Fruit fly (Drosophila melanogaster) whole organism, adult: ENCODE results near the gene mRpL55.
A peak's percentile ranks its signal among the peaks of the same experiment; 100 is the strongest.

Experiments
- CG11617 ChIP-seq: fragments of 200-800 bp; sonication (Bioruptor generic); optimal IDR thresholded peaks from 2 replicates; lab custom pipeline; 2017; ENCODE audit warnings: mild to moderate bottlenecking, missing biosample characterization, missing genetic modification reagents, missing genetic modification characterization
- CG12768 ChIP-seq: fragments of 200-800 bp; sonication (Bioruptor generic); optimal IDR thresholded peaks from 2 replicates; lab custom pipeline; 2017; ENCODE audit warnings: missing biosample characterization, missing genetic modification characterization, mild to moderate bottlenecking, moderate library complexity, missing genetic modification reagents
- CG14711 ChIP-seq: fragments of 200-800 bp; sonication (Bioruptor generic); optimal IDR thresholded peaks from 2 replicates; lab custom pipeline; 2018; ENCODE audit warnings: missing biosample characterization, mild to moderate bottlenecking, missing genetic modification characterization, moderate library complexity
- CG1620 ChIP-seq: fragments of 200-800 bp; sonication (Bioruptor generic); optimal IDR thresholded peaks from 2 replicates; lab custom pipeline; 2016; ENCODE audit warnings: missing biosample characterization, missing genetic modification characterization
- CG33017 ChIP-seq: fragments of 200-800 bp; sonication (Bioruptor generic); optimal IDR thresholded peaks from 2 replicates; lab custom pipeline; 2018; ENCODE audit warnings: missing biosample characterization, mild to moderate bottlenecking, missing genetic modification characterization, moderate library complexity
- CG5204 ChIP-seq: fragments of 200-800 bp; sonication (Bioruptor generic); optimal IDR thresholded peaks from 2 replicates; lab custom pipeline; 2016; ENCODE audit warnings: missing biosample characterization, missing genetic modification characterization
- CG7045 ChIP-seq: fragments of 200-800 bp; sonication (Bioruptor generic); optimal IDR thresholded peaks from 2 replicates; lab custom pipeline; 2017; ENCODE audit warnings: missing biosample characterization, mild to moderate bottlenecking, missing genetic modification characterization
- CG7101 ChIP-seq: fragments of 200-800 bp; sonication (Bioruptor generic); optimal IDR thresholded peaks from 2 replicates; lab custom pipeline; 2018; ENCODE audit warnings: missing biosample characterization, mild to moderate bottlenecking, missing genetic modification characterization, moderate library complexity
- Clk ChIP-seq: fragments of 200-800 bp; sonication (Bioruptor generic); optimal IDR thresholded peaks from 2 replicates; lab custom pipeline; 2017; ENCODE audit warnings: missing biosample characterization, missing genetic modification characterization
- Crg-1 ChIP-seq: fragments of 200-800 bp; sonication (Bioruptor generic); optimal IDR thresholded peaks from 2 replicates; lab custom pipeline; 2016; ENCODE audit warnings: missing biosample characterization, missing genetic modification characterization
- Hr96 ChIP-seq: fragments of 200-800 bp; sonication (Bioruptor generic); optimal IDR thresholded peaks from 2 replicates; lab custom pipeline; 2016; ENCODE audit warnings: missing biosample characterization, missing genetic modification characterization
- Mnt ChIP-seq: fragments of 200-800 bp; sonication (Bioruptor generic); optimal IDR thresholded peaks from 2 replicates; lab custom pipeline; 2016; ENCODE audit warnings: missing biosample characterization, mild to moderate bottlenecking, missing genetic modification characterization
- bab1 ChIP-seq: fragments of 200-800 bp; sonication (Bioruptor generic); optimal IDR thresholded peaks from 3 replicates; lab custom pipeline; 2019; ENCODE audit warnings: missing biosample characterization, mild to moderate bottlenecking, missing genetic modification characterization, moderate library complexity
- cic ChIP-seq: fragments of 200-800 bp; sonication (Bioruptor generic); optimal IDR thresholded peaks from 2 replicates; lab custom pipeline; 2017; ENCODE audit warnings: missing biosample characterization, mild to moderate bottlenecking, missing genetic modification characterization, moderate library complexity
- cnc ChIP-seq, 2 experiments: fragments of >200 bp; optimal IDR thresholded peaks; 2 replicates each; lab custom pipeline; 2017
- kay ChIP-seq: fragments of 200-800 bp; sonication (Bioruptor generic); peaks from one replicate; lab custom pipeline; 2016; ENCODE audit warnings: missing biosample characterization, missing genetic modification characterization, borderline replicate concordance
- ovo ChIP-seq: fragments of 200-800 bp; sonication (Bioruptor generic); optimal IDR thresholded peaks from 2 replicates; lab custom pipeline; 2016; ENCODE audit warnings: missing biosample characterization, missing genetic modification characterization
- pad ChIP-seq: fragments of 200-800 bp; sonication (Bioruptor generic); optimal IDR thresholded peaks from 3 replicates; lab custom pipeline; 2017; ENCODE audit warnings: missing biosample characterization, missing genetic modification characterization, mild to moderate bottlenecking, moderate library complexity, missing genetic modification reagents
- tj ChIP-seq: fragments of 200-800 bp; sonication (Bioruptor generic); optimal IDR thresholded peaks from 3 replicates; lab custom pipeline; 2017; ENCODE audit warnings: missing biosample characterization, mild to moderate bottlenecking, missing genetic modification characterization, moderate library complexity
- toe ChIP-seq: fragments of 200-800 bp; sonication (Bioruptor generic); optimal IDR thresholded peaks from 2 replicates; lab custom pipeline; 2016; ENCODE audit warnings: missing biosample characterization, missing genetic modification characterization

The mRpL55 gene

dm6 chr3R:19112372-19112771 is 17.7 kb upstream of the mRpL55 start:
- TF ChIP-seq CG11617 (GFP tag; lab: Kevin White, UChicago) (no peak), tj (GFP tag; lab: Kevin White, UChicago) (peak; percentile 74)

- no peak for TF ChIP-seq CG14711 (tag; lab: Kevin White, UChicago)
- TF ChIP-seq cnc (optimal IDR thresholded peaks at IDR 0.05; lab: Kevin White, UChicago) = no peak
- no peak for TF ChIP-seq Clk (GFP tag; lab: Kevin White, UChicago)
- no peak for TF ChIP-seq cic (GFP tag; lab: Kevin White, UChicago)
- no peak for TF ChIP-seq bab1 (GFP tag; lab: Kevin White, UChicago)
- TF ChIP-seq toe (GFP tag; lab: Kevin White, UChicago) = no peak
- no peak for TF ChIP-seq CG1620
- TF ChIP-seq CG33017 (tag; lab: Kevin White, UChicago) = no peak
- TF ChIP-seq kay (GFP tag; lab: Kevin White, UChicago) = no peak
- TF ChIP-seq CG12768 = no peak
- TF ChIP-seq Hr96 (GFP tag; lab: Kevin White, UChicago) = no peak
- no peak for TF ChIP-seq Crg-1 (GFP tag; lab: Kevin White, UChicago)
- no peak for TF ChIP-seq CG11617 (GFP tag; lab: Kevin White, UChicago)
- TF ChIP-seq Mnt (GFP tag; lab: Kevin White, UChicago) = no peak
Observed at dm6 chr3R:19111159-19111558, 16.5 kb upstream of the mRpL55 start.

DNA sequence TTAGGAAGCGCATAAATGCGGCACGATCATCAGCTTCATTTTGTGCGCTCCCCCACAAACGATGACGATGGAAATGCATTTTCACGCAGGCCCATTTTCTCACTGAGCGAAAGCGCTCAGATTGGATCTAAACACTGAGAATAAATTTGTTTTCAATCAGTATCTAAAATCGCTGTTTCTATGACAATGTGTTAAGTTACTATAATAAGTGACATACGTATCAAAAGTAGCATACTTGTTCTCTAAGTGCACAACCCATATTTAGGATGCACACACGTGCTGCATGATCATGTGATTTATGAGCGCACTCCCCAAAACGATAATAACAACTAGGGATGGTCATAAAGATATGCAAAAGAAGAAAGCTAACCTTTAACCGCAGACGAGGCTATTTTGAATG is 13.4 kb upstream of the mRpL55 start:
- TF ChIP-seq ovo (GFP tag; lab: Kevin White, UChicago) (no peak), CG5204 (GFP tag; lab: Kevin White, UChicago) (no peak), cnc (optimal IDR thresholded peaks at IDR 0.05; lab: Kevin White, UChicago) (no peak), CG7045 (GFP tag; lab: Kevin White, UChicago) (no peak), cic (GFP tag; lab: Kevin White, UChicago) (no peak), CG33017 (tag; lab: Kevin White, UChicago) (no peak), CG11617 (GFP tag; lab: Kevin White, UChicago) (no peak), Hr96 (GFP tag; lab: Kevin White, UChicago) (no peak), bab1 (GFP tag; lab: Kevin White, UChicago) (no peak), CG14711 (tag; lab: Kevin White, UChicago) (no peak), Crg-1 (GFP tag; lab: Kevin White, UChicago) (no peak), CG1620 (no peak), toe (GFP tag; lab: Kevin White, UChicago) (no peak)

- no peak for TF ChIP-seq Crg-1 (GFP tag; lab: Kevin White, UChicago)
- no peak for TF ChIP-seq CG14711 (tag; lab: Kevin White, UChicago)
- no peak for TF ChIP-seq CG7101
- TF ChIP-seq bab1 (GFP tag; lab: Kevin White, UChicago) = no peak
- TF ChIP-seq kay (GFP tag; lab: Kevin White, UChicago) = no peak
- no peak for TF ChIP-seq Clk (GFP tag; lab: Kevin White, UChicago)
- no peak for TF ChIP-seq pad (GFP tag; lab: Kevin White, UChicago)
- no peak for TF ChIP-seq cic (GFP tag; lab: Kevin White, UChicago)
- no peak for TF ChIP-seq Hr96 (GFP tag; lab: Kevin White, UChicago)
Observed at dm6 chr3R:19107058-19107457, 12.4 kb upstream of the mRpL55 start.

DNA sequence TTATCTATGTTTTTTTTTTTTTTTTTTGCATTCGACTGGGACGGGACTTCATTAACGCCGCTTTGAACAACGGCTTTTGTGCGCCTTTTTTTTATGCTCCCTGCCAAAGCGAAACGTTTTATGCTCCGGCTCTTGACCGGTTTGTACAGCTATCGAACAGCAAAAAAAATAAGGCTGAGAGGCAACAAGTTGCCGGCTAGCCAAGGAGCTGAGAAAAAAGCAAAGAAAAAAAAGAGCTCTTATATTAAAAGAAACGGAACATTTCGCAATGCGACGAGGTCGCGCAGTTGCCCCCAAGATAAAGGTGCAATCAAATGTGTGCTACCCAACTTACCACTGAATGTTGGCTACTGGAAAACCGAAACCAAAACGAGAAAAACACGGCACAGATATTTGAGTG is 11.7 kb upstream of the mRpL55 start:
- TF ChIP-seq CG12768 (no peak), CG7045 (GFP tag; lab: Kevin White, UChicago) (no peak), bab1 (GFP tag; lab: Kevin White, UChicago) (no peak), CG33017 (tag; lab: Kevin White, UChicago) (no peak), toe (GFP tag; lab: Kevin White, UChicago) (no peak), tj (GFP tag; lab: Kevin White, UChicago) (no peak), Mnt (GFP tag; lab: Kevin White, UChicago) (no peak), pad (GFP tag; lab: Kevin White, UChicago) (no peak), Crg-1 (GFP tag; lab: Kevin White, UChicago) (no peak), CG5204 (GFP tag; lab: Kevin White, UChicago) (no peak)

DNA sequence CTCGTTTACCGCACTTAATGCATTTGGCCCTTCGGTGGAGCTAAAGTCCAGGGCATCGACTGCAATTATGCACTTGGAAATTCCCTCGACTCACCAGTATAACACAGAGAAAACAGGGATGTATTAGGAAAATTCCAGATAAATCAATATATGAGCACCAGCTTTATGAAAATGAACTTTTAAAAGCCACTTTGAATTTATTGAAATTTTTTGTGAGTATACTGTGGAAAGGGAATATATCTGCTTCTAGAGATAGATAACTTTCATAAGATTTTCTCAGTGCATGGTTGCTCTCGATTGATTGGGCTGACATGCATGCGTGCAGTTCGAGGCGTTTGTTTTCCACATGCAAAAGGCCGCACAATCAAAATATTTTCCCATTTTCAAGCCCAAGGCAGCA is 11.1 kb upstream of the mRpL55 start:
- TF ChIP-seq kay (GFP tag; lab: Kevin White, UChicago) (no peak), cnc (optimal IDR thresholded peaks at IDR 0.05; lab: Kevin White, UChicago) (no peak), CG12768 (no peak), toe (GFP tag; lab: Kevin White, UChicago) (no peak), CG7101 (no peak)

DNA sequence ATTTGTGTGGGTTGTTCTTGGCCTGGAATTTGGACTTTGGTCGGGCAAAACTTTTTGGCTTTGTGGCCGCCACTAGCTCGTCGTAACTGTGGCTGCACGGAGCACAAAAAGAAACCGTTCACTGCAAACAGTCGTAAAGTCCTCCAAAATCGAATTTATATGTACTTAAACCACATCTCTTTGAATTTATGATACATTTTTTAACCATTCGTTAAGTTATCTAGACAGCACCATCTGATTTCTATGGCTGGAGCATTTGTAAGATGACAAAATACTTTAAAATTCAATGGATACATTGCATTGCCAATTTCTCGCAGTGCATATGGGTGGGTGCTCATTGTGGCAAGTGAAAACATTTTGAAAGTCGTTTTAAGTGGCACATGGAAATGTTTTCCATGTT is 9.4 kb upstream of the mRpL55 start:
- no peak for TF ChIP-seq Mnt (GFP tag; lab: Kevin White, UChicago)
- TF ChIP-seq bab1 (GFP tag; lab: Kevin White, UChicago) = no peak
- TF ChIP-seq CG5204 (GFP tag; lab: Kevin White, UChicago) = no peak
